Fruit fly (Drosophila melanogaster): ENCODE results near the gene CG6678.

DNA sequence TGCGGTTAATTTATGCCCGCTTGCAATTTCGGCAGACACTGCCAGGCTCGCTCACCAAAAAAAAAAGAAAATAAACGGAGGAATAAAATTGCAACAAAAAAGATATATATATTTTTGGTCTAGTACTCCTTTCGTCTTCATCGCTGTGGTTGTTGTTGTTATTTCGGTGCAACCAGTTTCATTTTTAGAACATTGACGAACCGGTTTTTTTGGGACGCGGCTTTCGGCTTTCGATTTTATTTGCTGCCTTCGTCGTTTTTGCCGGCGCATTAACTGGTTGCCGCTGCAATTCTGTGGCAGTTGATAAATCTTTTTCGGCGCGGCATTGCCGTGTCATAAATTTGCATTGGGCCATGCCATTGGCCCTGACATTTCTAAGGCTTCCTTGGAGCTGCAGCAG is 52.3 kb downstream of the CG6678 start:
- TF ChIP-seq fd102C (GFP tag; optimal IDR thresholded peaks at IDR 0.05) (no peak), Chrac-16 (GFP tag; optimal IDR thresholded peaks at IDR 0.05) (no peak), nerfin-2 (GFP tag; IDR thresholded peaks at IDR 0.05; ENCODE audit: partially characterized antibody) (no peak), Sox102F (GFP tag; optimal IDR thresholded peaks at IDR 0.05) (no peak), dpn (GFP tag; optimal IDR thresholded peaks at IDR 0.05) (no peak), CG17385 (GFP tag; optimal IDR thresholded peaks at IDR 0.05) (no peak), tap (tag; optimal IDR thresholded peaks at IDR 0.05) (no peak)
